Worm (Caenorhabditis elegans) whole organism, early embryonic: Measurements from ENCODE around the gene asp-9.

Experiments
- F13C5.2 ChIP-seq: sonication (generic microtip); optimal IDR thresholded peaks from 2 replicates; lab custom pipeline; 2017; ENCODE audit warnings: mild to moderate bottlenecking, missing genetic modification characterization, inconsistent platforms, missing compliant biosample characterization
- aly-1 ChIP-seq: sonication (generic microtip); optimal IDR thresholded peaks from 2 replicates; lab custom pipeline; 2016; ENCODE audit warnings: missing genetic modification characterization, missing compliant biosample characterization
- ama-1 ChIP-seq: fragments of 150-350 bp; optimal IDR thresholded peaks from 2 replicates; lab custom pipeline; 2014
- ets-7 ChIP-seq: sonication (generic microtip); optimal IDR thresholded peaks from 2 replicates; lab custom pipeline; 2016; ENCODE audit warnings: missing genotype, missing genetic modification characterization, missing compliant biosample characterization
- flt-1 ChIP-seq: fragments of 200-800 bp; sonication (Bioruptor generic); IDR thresholded peaks from 2 replicates; pipeline ENCODE4 v1.3.6; 2022; ENCODE audit warnings: missing genetic modification characterization, missing compliant biosample characterization
- tbx-11 ChIP-seq: fragments of 200-800 bp; sonication (Bioruptor generic); IDR thresholded peaks from 2 replicates; pipeline ENCODE4 v1.3.6; 2022; ENCODE audit warnings: missing genetic modification characterization, missing compliant biosample characterization

DNA sequence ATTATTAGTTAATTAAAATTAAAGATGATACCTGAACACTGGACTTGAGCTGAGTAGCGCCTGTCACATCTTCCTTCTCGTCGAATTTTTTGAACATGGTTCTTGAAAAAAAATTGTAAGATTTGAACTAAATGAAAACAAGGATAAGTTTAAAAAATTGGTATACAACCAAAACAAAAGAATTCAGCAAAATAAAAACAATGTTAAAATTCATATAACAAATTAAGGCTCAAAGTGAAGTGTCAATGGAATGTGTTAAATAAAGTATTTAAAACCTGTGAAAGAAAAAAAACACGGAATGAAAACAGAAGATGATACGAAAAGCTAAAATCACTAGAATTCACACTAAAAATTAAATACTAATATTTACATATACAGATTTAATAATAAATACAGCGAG is 30.4 kb upstream of the asp-9 start, which contains the start of gene C11D2.7:
- TF ChIP-seq ama-1 (no peak), tbx-11 (GFP tag; lab: Robert Waterston, UW) (no peak), ets-7 (tag; lab: Kevin White, UChicago) (no peak), flt-1 (GFP tag; lab: Robert Waterston, UW) (no peak), F13C5.2 (tag; lab: Kevin White, UChicago) (no peak), aly-1 (no peak)
